Worm (Caenorhabditis elegans) whole organism, L3 larva: ENCODE results near the gene F45E1.2.
A peak's percentile ranks its signal among the peaks of the same experiment; 100 is the strongest.

ENCODE experiments used
- R02D3.7 ChIP-seq: fragments of 150-350 bp; optimal IDR thresholded peaks from 2 replicates; lab custom pipeline; 2014; ENCODE audit warnings: missing biosample characterization, missing genetic modification characterization
- ama-1 ChIP-seq: fragments of 150-350 bp; optimal IDR thresholded peaks from 2 replicates; lab custom pipeline; 2018
- elt-1 ChIP-seq: fragments of 150-350 bp; optimal IDR thresholded peaks from 2 replicates; lab custom pipeline; 2014; ENCODE audit warnings: missing biosample characterization, missing genetic modification characterization
- elt-2 ChIP-seq: sonication (generic microtip); optimal IDR thresholded peaks from 2 replicates; lab custom pipeline; 2016; ENCODE audit warnings: missing genetic modification reagents, mild to moderate bottlenecking, missing genetic modification characterization, missing compliant biosample characterization
- fkh-10 ChIP-seq: sonication (generic microtip); optimal IDR thresholded peaks from 2 replicates; lab custom pipeline; 2017; ENCODE audit warnings: missing biosample characterization, missing genetic modification reagents, missing genetic modification characterization
- fos-1 ChIP-seq: fragments of 150-350 bp; optimal IDR thresholded peaks from 2 replicates; lab custom pipeline; 2014; ENCODE audit warnings: missing biosample characterization, missing genetic modification characterization
- jun-1 ChIP-seq: fragments of 150-350 bp; optimal IDR thresholded peaks from 2 replicates; lab custom pipeline; 2014; ENCODE audit warnings: missing biosample characterization, missing genetic modification reagents, missing genetic modification characterization
- nhr-237 ChIP-seq: fragments of 150-350 bp; optimal IDR thresholded peaks from 2 replicates; lab custom pipeline; 2014; ENCODE audit warnings: missing biosample characterization, missing genetic modification characterization
- pha-4 ChIP-seq: fragments of 150-350 bp; optimal IDR thresholded peaks from 2 replicates; lab custom pipeline; 2014; ENCODE audit warnings: missing biosample characterization, missing genetic modification reagents, missing genetic modification characterization
- pqm-1 ChIP-seq: fragments of 150-350 bp; optimal IDR thresholded peaks from 2 replicates; lab custom pipeline; 2017; ENCODE audit warnings: missing biosample characterization, missing genetic modification characterization, inconsistent platforms
- snpc-4 ChIP-seq: fragments of 150-350 bp; optimal IDR thresholded peaks from 2 replicates; lab custom pipeline; 2014; ENCODE audit warnings: missing biosample characterization, missing genetic modification characterization

ce11 chrX:7997968-7998367 is 5.6 kb upstream of the F45E1.2 start, which contains the start of gene sdpn-1:
- no peak for TF ChIP-seq jun-1
- TF ChIP-seq fos-1 (tag; lab: Kevin White, UChicago), result no peak
- no peak for TF ChIP-seq elt-1 (tag; lab: Kevin White, UChicago)
- TF ChIP-seq elt-2 (tag; lab: Kevin White, UChicago), result peak; percentile 44
- no peak for TF ChIP-seq snpc-4
- no peak for TF ChIP-seq fkh-10 (GFP tag; lab: Kevin White, UChicago)
- no peak for TF ChIP-seq R02D3.7 (tag; lab: Kevin White, UChicago)
- TF ChIP-seq ama-1 (lab: Kevin White, UChicago), result no peak
- peak; percentile 72 for TF ChIP-seq pha-4 (tag; lab: Kevin White, UChicago)
- TF ChIP-seq nhr-237 (tag; lab: Kevin White, UChicago), result no peak
- peak; percentile 33 for TF ChIP-seq pqm-1
